Worm (Caenorhabditis elegans): Measurements from ENCODE around the gene F07B10.4.

The F07B10.4 gene

ce11 chrV:11228653-11229173, 34.2 kb downstream of the F07B10.4 start, which contains the start of gene pqn-70 (continued):
- TF ChIP-seq madf-9 (GFP tag; conservative IDR thresholded peaks at IDR 0.05) (no peak), D1046.2 (GFP tag; IDR thresholded peaks at IDR 0.05) (no peak), Y5F2A.4 (GFP tag; optimal IDR thresholded peaks at IDR 0.05) (no peak), ceh-44 (GFP tag; IDR thresholded peaks at IDR 0.05) (peak; percentile 65; the same call in 1 of the 2 replicates), zfp-2 (tag; optimal IDR thresholded peaks at IDR 0.05) (no peak), rbr-2 (tag; optimal IDR thresholded peaks at IDR 0.05) (peak; percentile 79), lim-7 (GFP tag; IDR thresholded peaks at IDR 0.05) (no peak), nhr-76 (tag; optimal IDR thresholded peaks at IDR 0.05) (no peak), R02D3.7 (tag; optimal IDR thresholded peaks at IDR 0.05) (no peak), F44E2.7 (GFP tag; IDR thresholded peaks at IDR 0.05) (no peak), duxl-1 (tag; optimal IDR thresholded peaks at IDR 0.05; ENCODE audit: poor library complexity) (peak; percentile 53), ctbp-1 (GFP tag; IDR thresholded peaks at IDR 0.05) (peak; percentile 59; the same call in 1 of the 2 replicates), lin-13 (GFP tag; optimal IDR thresholded peaks at IDR 0.05) (peak; percentile 75), egl-27 (tag; optimal IDR thresholded peaks at IDR 0.05) (no peak), lin-38 (GFP tag; IDR thresholded peaks at IDR 0.05) (no peak; the same call in 1 of the 2 replicates), daf-16 (GFP tag; optimal IDR thresholded peaks at IDR 0.05) (no peak), daf-16 (tag; optimal IDR thresholded peaks at IDR 0.05) (peak; percentile 3), lsy-2 (tag; optimal IDR thresholded peaks at IDR 0.05) (peak; percentile 71 to 91)

DNA sequence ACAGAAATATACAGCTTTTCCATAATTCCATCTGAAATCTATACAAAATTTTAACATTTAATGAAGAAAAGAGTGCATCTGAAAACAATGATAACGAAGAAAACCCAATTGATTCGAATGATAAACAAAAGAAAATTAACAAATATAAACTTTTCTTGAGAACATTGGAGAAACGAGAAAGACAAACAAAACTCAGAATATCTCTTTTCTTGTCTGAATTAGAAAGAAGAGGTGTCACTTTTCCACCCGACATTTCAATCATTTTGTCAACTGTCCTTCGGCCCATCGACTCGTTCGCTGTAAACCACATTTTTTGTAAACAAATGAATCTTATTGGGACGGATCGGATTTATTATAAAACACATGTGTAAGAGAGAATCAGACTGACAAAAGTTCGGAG, 36.9 kb downstream of the F07B10.4 start, which contains the start of gene bgal-1:
Gene bgal-1 (minus strand): TSS at position 38 of the 400 bp plus-strand sequence.
- TF ChIP-seq F10B5.3 (tag; optimal IDR thresholded peaks at IDR 0.05) (peak; percentile 4), ama-1 (optimal IDR thresholded peaks at IDR 0.05) (peak; percentile 92), dve-1 (tag; optimal IDR thresholded peaks at IDR 0.05; ENCODE audit: insufficient read depth) (peak; percentile 43), hlh-30 (tag; optimal IDR thresholded peaks at IDR 0.05; ENCODE audit: insufficient read depth) (peak; percentile 4), mep-1 (tag; optimal IDR thresholded peaks at IDR 0.05) (peak; percentile 53), attf-4 (tag; optimal IDR thresholded peaks at IDR 0.05) (no peak), lsy-2 (tag; optimal IDR thresholded peaks at IDR 0.05) (peak in 1 of 2 experiments; percentile 55), tra-1 (GFP tag; IDR thresholded peaks at IDR 0.05) (no peak), nhr-102 (tag; optimal IDR thresholded peaks at IDR 0.05) (no peak), daf-16 (GFP tag; optimal IDR thresholded peaks at IDR 0.05) (peak in 1 of 2 experiments; percentile 72), daf-16 (tag; optimal IDR thresholded peaks at IDR 0.05) (peak; percentile 28), hlh-11 (tag; optimal IDR thresholded peaks at IDR 0.05) (peak; percentile 13), ZK546.5 (tag; optimal IDR thresholded peaks at IDR 0.05) (no peak), zfp-3 (GFP tag; conservative IDR thresholded peaks at IDR 0.05) (no peak), pha-4 (GFP tag; IDR thresholded peaks at IDR 0.05) (peak; percentile 6; the same call in 1 of the 2 replicates), pha-4 (tag; optimal IDR thresholded peaks at IDR 0.05) (no peak), tag-97 (GFP tag; IDR thresholded peaks at IDR 0.05) (no peak), ceh-28 (tag; optimal IDR thresholded peaks at IDR 0.05) (no peak)

ce11 chrV:11223698-11224097, 39.2 kb downstream of the F07B10.4 start:
- peak in 1 of 2 experiments; percentile 91 for TF ChIP-seq unc-62 (GFP tag; optimal IDR thresholded peaks at IDR 0.05 in 1 of 2)
- no peak for TF ChIP-seq unc-62 (tag; optimal IDR thresholded peaks at IDR 0.05)
- no peak for TF ChIP-seq dpl-1 (GFP tag; optimal IDR thresholded peaks at IDR 0.05)

DNA sequence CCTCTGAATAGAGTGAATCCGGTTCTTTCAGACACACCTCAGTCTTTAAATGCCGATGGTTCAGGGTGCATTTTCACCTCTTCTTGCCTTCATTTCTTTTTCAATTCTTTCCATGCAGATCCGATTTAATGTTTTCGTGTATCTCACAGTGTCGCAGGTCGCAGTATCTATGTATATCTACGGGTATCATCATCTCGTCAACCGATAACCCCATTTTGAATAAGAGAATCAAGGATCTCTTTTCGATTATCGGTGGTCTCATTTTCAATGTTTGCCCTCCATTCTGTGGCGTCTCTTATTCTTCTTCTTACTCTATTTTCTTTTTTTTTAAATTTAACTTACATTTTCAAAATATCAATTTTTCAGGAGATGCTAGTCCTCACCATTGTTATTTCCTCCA, 42.0 kb downstream of the F07B10.4 start, which contains the start of gene T19B10.2:
Gene T19B10.2 (plus strand): TSS at position 367 of the 400 bp plus-strand sequence.
- TF ChIP-seq pqm-1 (tag; optimal IDR thresholded peaks at IDR 0.05) (no peak), T26A8.4 (GFP tag; IDR thresholded peaks at IDR 0.05) (no peak), lsy-2 (tag; optimal IDR thresholded peaks at IDR 0.05) (no peak), hlh-11 (tag; optimal IDR thresholded peaks at IDR 0.05) (no peak), cey-2 (tag; optimal IDR thresholded peaks at IDR 0.05; ENCODE audit: borderline replicate concordance, insufficient read depth) (no peak), lin-1 (GFP tag; IDR thresholded peaks at IDR 0.05) (no peak), Y105C5A.15 (GFP tag; IDR thresholded peaks at IDR 0.05) (no peak), ztf-7 (tag; optimal IDR thresholded peaks at IDR 0.05) (no peak), aha-1 (tag) (no peak), snpc-4 (tag; optimal IDR thresholded peaks at IDR 0.05) (no peak), unc-62 (GFP tag; optimal IDR thresholded peaks at IDR 0.05 in 1 of 2) (no peak), unc-62 (tag; optimal IDR thresholded peaks at IDR 0.05) (no peak), mep-1 (tag; optimal IDR thresholded peaks at IDR 0.05) (no peak), nhr-41 (GFP tag; IDR thresholded peaks at IDR 0.05) (no peak), lin-39 (tag; optimal IDR thresholded peaks at IDR 0.05) (no peak), nhr-10 (tag; optimal IDR thresholded peaks at IDR 0.05) (no peak), madf-9 (GFP tag; conservative IDR thresholded peaks at IDR 0.05) (no peak), mxl-2 (GFP tag; conservative IDR thresholded peaks at IDR 0.05) (no peak)
